Fruit fly (Drosophila melanogaster) whole organism, prepupa: ENCODE results near the gene Mp.

Experiments used
- CG10631 ChIP-seq: fragments of 200-800 bp; sonication (Bioruptor generic); optimal IDR thresholded peaks from 2 replicates; lab custom pipeline; 2016; ENCODE audit warnings: missing biosample characterization, missing genetic modification characterization
- CG8319 ChIP-seq: fragments of 200-800 bp; sonication (Bioruptor generic); optimal IDR thresholded peaks from 3 replicates; lab custom pipeline; 2016; ENCODE audit warnings: missing biosample characterization, missing genetic modification characterization
- CG8632 ChIP-seq: fragments of 200-800 bp; sonication (Bioruptor generic); optimal IDR thresholded peaks from 3 replicates; lab custom pipeline; 2016; ENCODE audit warnings: missing biosample characterization, missing genetic modification characterization
- Eip93F ChIP-seq: fragments of 200-800 bp; sonication (Bioruptor generic); optimal IDR thresholded peaks from 2 replicates; lab custom pipeline; 2016; ENCODE audit warnings: missing biosample characterization, mild to moderate bottlenecking, missing genetic modification characterization
- Hr38 ChIP-seq: sonication (Bioruptor generic); optimal IDR thresholded peaks from 2 replicates; lab custom pipeline; 2016; ENCODE audit warnings: missing biosample characterization, missing genetic modification characterization
- eg ChIP-seq: fragments of 200-800 bp; sonication (Bioruptor generic); IDR thresholded peaks from 3 replicates; pipeline ENCODE4 v1.3.6; 2022; ENCODE audit warnings: missing biosample characterization, missing genetic modification characterization
- net ChIP-seq: fragments of 200-800 bp; sonication (Bioruptor generic); optimal IDR thresholded peaks from 3 replicates; lab custom pipeline; 2016; ENCODE audit warnings: missing biosample characterization, missing genetic modification characterization
- vri ChIP-seq: fragments of 200-800 bp; sonication (Bioruptor generic); optimal IDR thresholded peaks from 3 replicates; lab custom pipeline; 2016; ENCODE audit warnings: missing biosample characterization, mild to moderate bottlenecking, missing genetic modification characterization

dm6 chr3L:7037843-7038242 is 39.2 kb downstream of the Mp start:
- TF ChIP-seq Eip93F (GFP tag; lab: Kevin White, UChicago) (no peak), CG8319 (GFP tag; lab: Kevin White, UChicago) (no peak), CG10631 (GFP tag; lab: Kevin White, UChicago) (no peak), net (no peak), eg (no peak), Hr38 (GFP tag; lab: Kevin White, UChicago) (no peak), CG8632 (GFP tag; lab: Kevin White, UChicago) (no peak), vri (no peak)
